Worm (Caenorhabditis elegans): ENCODE data around the gene rnr-1.

DNA sequence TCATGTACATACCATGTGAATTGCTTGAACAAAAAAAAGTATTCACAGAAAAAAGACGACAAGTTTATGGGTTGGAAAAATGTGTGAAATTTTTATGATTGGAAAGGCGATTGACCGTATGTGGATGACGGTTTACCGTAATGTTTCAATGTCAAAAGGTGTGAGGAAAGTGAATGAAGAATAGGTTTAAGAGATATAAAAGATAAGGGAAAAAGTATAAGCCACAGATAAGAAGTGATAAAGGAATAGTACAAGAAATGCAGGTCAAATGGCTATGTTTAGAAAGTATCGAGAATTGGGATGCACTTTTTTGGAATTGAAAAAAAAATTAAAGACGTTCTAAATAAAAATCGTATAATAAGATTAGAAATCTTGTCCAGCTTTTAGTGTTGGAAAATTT lies 49.2 kb upstream of the rnr-1 start:
- TF ChIP-seq mdl-1 (tag; optimal IDR thresholded peaks at IDR 0.05) (no peak), tbx-2 (tag; optimal IDR thresholded peaks at IDR 0.05) (no peak)
